Fruit fly (Drosophila melanogaster) whole organism, prepupa: Measurements from ENCODE around the gene AdamTS-B.

ENCODE experiments used
- CG11294 ChIP-seq: fragments of 200-800 bp; sonication (Bioruptor generic); IDR thresholded peaks from 2 replicates; pipeline ENCODE4 v1.3.6; 2022; ENCODE audit warnings: missing biosample characterization, missing genetic modification characterization
- CG15336 ChIP-seq: fragments of 200-800 bp; sonication (Bioruptor generic); IDR thresholded peaks from 2 replicates; pipeline ENCODE4 v1.3.6; 2022; ENCODE audit warnings: missing biosample characterization, missing genetic modification characterization
- CG1621 ChIP-seq: fragments of 200-800 bp; sonication (Bioruptor generic); optimal IDR thresholded peaks from 3 replicates; lab custom pipeline; 2018; ENCODE audit warnings: missing biosample characterization, mild to moderate bottlenecking, missing genetic modification characterization
- CG3032 ChIP-seq: fragments of 200-800 bp; optimal IDR thresholded peaks from 2 replicates; lab custom pipeline; 2019; ENCODE audit warnings: missing biosample characterization, mild to moderate bottlenecking, missing genetic modification characterization, moderate library complexity
- CG31627 ChIP-seq: fragments of 200-800 bp; sonication (Bioruptor generic); optimal IDR thresholded peaks from 3 replicates; lab custom pipeline; 2016; ENCODE audit warnings: missing biosample characterization, missing genetic modification characterization
- CG34406 ChIP-seq: fragments of 200-800 bp; sonication (Bioruptor generic); optimal IDR thresholded peaks from 3 replicates; lab custom pipeline; 2016; ENCODE audit warnings: missing biosample characterization, missing genetic modification characterization
- CG6163 ChIP-seq: fragments of 200-800 bp; sonication (Bioruptor generic); IDR thresholded peaks from 3 replicates; pipeline ENCODE4 v1.3.6; 2022; ENCODE audit warnings: missing biosample characterization, missing genetic modification characterization
- CG6276 ChIP-seq: fragments of 200-800 bp; sonication (Bioruptor generic); optimal IDR thresholded peaks from 2 replicates; lab custom pipeline; 2017; ENCODE audit warnings: missing biosample characterization, mild to moderate bottlenecking, missing genetic modification characterization
- CG6808 ChIP-seq: fragments of 200-800 bp; sonication (Bioruptor generic); optimal IDR thresholded peaks from 3 replicates; lab custom pipeline; 2017; ENCODE audit warnings: missing biosample characterization, missing genetic modification characterization, mild to moderate bottlenecking, moderate library complexity, missing genetic modification reagents
- CG6854 ChIP-seq: fragments of 200-800 bp; sonication (Bioruptor generic); optimal IDR thresholded peaks from 2 replicates; lab custom pipeline; 2017; ENCODE audit warnings: missing biosample characterization, mild to moderate bottlenecking, missing genetic modification characterization
- CG7368 ChIP-seq: fragments of 200-800 bp; sonication (Bioruptor generic); optimal IDR thresholded peaks from 3 replicates; lab custom pipeline; 2016; ENCODE audit warnings: missing biosample characterization, missing genetic modification characterization
- CG8319 ChIP-seq: fragments of 200-800 bp; sonication (Bioruptor generic); optimal IDR thresholded peaks from 3 replicates; lab custom pipeline; 2016; ENCODE audit warnings: missing biosample characterization, missing genetic modification characterization
- CG9139 ChIP-seq: fragments of 200-800 bp; sonication (Bioruptor generic); optimal IDR thresholded peaks from 3 replicates; lab custom pipeline; 2017; ENCODE audit warnings: missing biosample characterization, mild to moderate bottlenecking, missing genetic modification characterization
- Eip75B ChIP-seq: fragments of 200-800 bp; sonication (Bioruptor generic); optimal IDR thresholded peaks from 3 replicates; lab custom pipeline; 2016; ENCODE audit warnings: missing biosample characterization, missing genetic modification characterization
- Eip78C ChIP-seq: fragments of 200-800 bp; sonication (Bioruptor generic); peaks from one replicate; lab custom pipeline; 2016; ENCODE audit warnings: missing biosample characterization, missing genetic modification characterization
- Eip93F ChIP-seq: fragments of 200-800 bp; sonication (Bioruptor generic); optimal IDR thresholded peaks from 2 replicates; lab custom pipeline; 2016; ENCODE audit warnings: missing biosample characterization, mild to moderate bottlenecking, missing genetic modification characterization
- Ets21C ChIP-seq: fragments of 200-800 bp; sonication (Bioruptor generic); optimal IDR thresholded peaks from 3 replicates; lab custom pipeline; 2016; ENCODE audit warnings: missing biosample characterization, missing genetic modification characterization
- Hr38 ChIP-seq: sonication (Bioruptor generic); optimal IDR thresholded peaks from 2 replicates; lab custom pipeline; 2016; ENCODE audit warnings: missing biosample characterization, missing genetic modification characterization
- Hr39 ChIP-seq: fragments of 200-800 bp; sonication (Bioruptor generic); optimal IDR thresholded peaks from 2 replicates; lab custom pipeline; 2016; ENCODE audit warnings: missing biosample characterization, missing genetic modification characterization
- Hr4 ChIP-seq: fragments of 200-800 bp; sonication (Bioruptor generic); optimal IDR thresholded peaks from 3 replicates; lab custom pipeline; 2016; ENCODE audit warnings: missing biosample characterization, missing genetic modification characterization
- Sox102F ChIP-seq: fragments of 200-800 bp; sonication (Bioruptor generic); optimal IDR thresholded peaks from 2 replicates; lab custom pipeline; 2016; ENCODE audit warnings: missing biosample characterization, mild to moderate bottlenecking, missing genetic modification characterization
- Sox14 ChIP-seq: fragments of 200-800 bp; sonication (Bioruptor generic); optimal IDR thresholded peaks from 3 replicates; lab custom pipeline; 2016; ENCODE audit warnings: missing biosample characterization, missing genetic modification characterization
- acj6 ChIP-seq: fragments of 200-800 bp; sonication (Bioruptor generic); optimal IDR thresholded peaks from 3 replicates; lab custom pipeline; 2016; ENCODE audit warnings: missing biosample characterization, missing genetic modification characterization
- cyc ChIP-seq: fragments of 200-800 bp; sonication (Bioruptor generic); optimal IDR thresholded peaks from 3 replicates; lab custom pipeline; 2016; ENCODE audit warnings: missing biosample characterization, missing genetic modification characterization
- dac ChIP-seq: fragments of 200-800 bp; sonication (Bioruptor generic); optimal IDR thresholded peaks from 2 replicates; lab custom pipeline; 2017; ENCODE audit warnings: missing biosample characterization, mild to moderate bottlenecking, missing genetic modification characterization
- dsx ChIP-seq: fragments of 200-800 bp; optimal IDR thresholded peaks from 3 replicates; lab custom pipeline; 2019; ENCODE audit warnings: missing biosample characterization, mild to moderate bottlenecking, missing genetic modification characterization, moderate library complexity; ENCODE audit not compliant: poor library complexity, severe bottlenecking
- eg ChIP-seq: fragments of 200-800 bp; sonication (Bioruptor generic); IDR thresholded peaks from 3 replicates; pipeline ENCODE4 v1.3.6; 2022; ENCODE audit warnings: missing biosample characterization, missing genetic modification characterization
- esn ChIP-seq: fragments of 200-800 bp; sonication (Bioruptor generic); optimal IDR thresholded peaks from 2 replicates; lab custom pipeline; 2016; ENCODE audit warnings: missing biosample characterization, mild to moderate bottlenecking, missing genetic modification characterization, moderate library complexity
- fkh ChIP-seq: fragments of 200-800 bp; sonication (Bioruptor generic); optimal IDR thresholded peaks from 3 replicates; lab custom pipeline; 2017; ENCODE audit warnings: missing biosample characterization, mild to moderate bottlenecking, missing genetic modification characterization, moderate library complexity
- lz ChIP-seq: fragments of 200-800 bp; sonication (Bioruptor generic); optimal IDR thresholded peaks from 3 replicates; lab custom pipeline; 2016; ENCODE audit warnings: missing biosample characterization, missing genetic modification characterization
- salr ChIP-seq, 2 experiments: fragments of 200-800 bp; sonication (Bioruptor generic); optimal IDR thresholded peaks; 3 replicates each; lab custom pipeline; 2016 to 2018; ENCODE audit warnings: missing biosample characterization in 2 of 2, missing genetic modification characterization in 2 of 2, mild to moderate bottlenecking in 1 of 2
- spab ChIP-seq: fragments of 200-800 bp; sonication (Bioruptor generic); optimal IDR thresholded peaks from 2 replicates; lab custom pipeline; 2017; ENCODE audit warnings: missing biosample characterization, mild to moderate bottlenecking, missing genetic modification characterization, missing genetic modification reagents
- ss ChIP-seq, 2 experiments: fragments of 200-800 bp; sonication (Bioruptor generic); optimal IDR thresholded peaks; 2 replicates in 1 of 2; 3 replicates in 1 of 2; lab custom pipeline; 2017 to 2018; ENCODE audit warnings: mild to moderate bottlenecking in 2 of 2, missing biosample characterization in 2 of 2, missing genetic modification characterization in 2 of 2, moderate library complexity in 1 of 2
- svp ChIP-seq: fragments of 200-800 bp; sonication (Bioruptor generic); peaks from one replicate; lab custom pipeline; 2016; ENCODE audit warnings: missing biosample characterization, missing genetic modification characterization
- topi ChIP-seq: fragments of 200-800 bp; sonication (Bioruptor generic); optimal IDR thresholded peaks from 3 replicates; lab custom pipeline; 2016; ENCODE audit warnings: missing biosample characterization, missing genetic modification characterization
- vri ChIP-seq: fragments of 200-800 bp; sonication (Bioruptor generic); optimal IDR thresholded peaks from 3 replicates; lab custom pipeline; 2016; ENCODE audit warnings: missing biosample characterization, mild to moderate bottlenecking, missing genetic modification characterization

The AdamTS-B gene

dm6 chrX:5664222-5664621 is 34.1 kb upstream of the AdamTS-B start:
- TF ChIP-seq CG11294 (GFP tag; lab: Robert Waterston, UW) (no peak), Hr38 (GFP tag; lab: Kevin White, UChicago) (no peak), CG6163 (GFP tag; lab: Robert Waterston, UW) (peak; percentile 29; the same call in 1 of the 3 replicates), Sox102F (GFP tag; lab: Kevin White, UChicago) (no peak), spab (GFP tag; lab: Kevin White, UChicago) (no peak), Hr4 (GFP tag; lab: Kevin White, UChicago) (no peak), CG34406 (no peak), Eip78C (peak; percentile 16)

- TF ChIP-seq CG6808 (GFP tag; lab: Kevin White, UChicago) (peak; percentile 35), CG7368 (no peak), dsx (GFP tag; lab: Kevin White, UChicago) (no peak), Eip75B (no peak), ss (GFP tag; optimal IDR thresholded peaks at IDR 0.05; lab: Kevin White, UChicago) (peak in 1 of 2 experiments; percentile 12), CG8319 (GFP tag; lab: Kevin White, UChicago) (no peak), CG6276 (GFP tag; lab: Kevin White, UChicago) (no peak), topi (GFP tag; lab: Kevin White, UChicago) (no peak), CG3032 (tag; lab: Kevin White, UChicago) (no peak), CG31627 (GFP tag; lab: Kevin White, UChicago) (peak; percentile 4), acj6 (GFP tag; lab: Kevin White, UChicago) (no peak), dac (GFP tag; lab: Kevin White, UChicago) (no peak), salr (GFP tag; optimal IDR thresholded peaks at IDR 0.05; lab: Kevin White, UChicago) (no peak), svp (GFP tag; lab: Kevin White, UChicago) (peak; percentile 17), CG6854 (no peak), esn (GFP tag; lab: Kevin White, UChicago) (peak; percentile 27), lz (GFP tag; lab: Kevin White, UChicago) (no peak), vri (GFP tag; lab: Kevin White, UChicago) (peak; percentile 27), Hr4 (GFP tag; lab: Kevin White, UChicago) (no peak)
Measured at dm6 chrX:5665902-5666301, 32.5 kb upstream of the AdamTS-B start, which contains the start of the genes Sirt4 and CG4119. Gene Sirt4 (minus strand): TSS chrX:5665940. Gene CG4119 (plus strand): TSS chrX:5666052.

dm6 chrX:5671537-5672029 is 26.8 kb upstream of the AdamTS-B start, which contains the start of gene Rab18:
Gene Rab18 (minus strand): TSS chrX:5671812.
- no peak for TF ChIP-seq CG15336 (GFP tag; lab: Robert Waterston, UW)
- TF ChIP-seq CG6808 (GFP tag; lab: Kevin White, UChicago): peak; percentile 17
- TF ChIP-seq Ets21C: peak; percentile 28
- peak; percentile 51 to 57 for TF ChIP-seq ss (GFP tag; optimal IDR thresholded peaks at IDR 0.05; lab: Kevin White, UChicago)
- TF ChIP-seq topi (GFP tag; lab: Kevin White, UChicago): peak; percentile 2
- no peak for TF ChIP-seq CG1621 (tag; lab: Kevin White, UChicago)
- TF ChIP-seq eg: 0 out of 3 replicates have a peak, but pooled peaks have one; percentile 23
- peak; percentile 68 for TF ChIP-seq svp (GFP tag; lab: Kevin White, UChicago)
- TF ChIP-seq CG6163 (GFP tag; lab: Robert Waterston, UW): peak; percentile 26; the same call in 1 of the 3 replicates
- peak; percentile 72 for TF ChIP-seq CG6854
- TF ChIP-seq Hr39 (GFP tag; lab: Kevin White, UChicago): peak; percentile 33
- TF ChIP-seq vri (GFP tag; lab: Kevin White, UChicago): no peak
- TF ChIP-seq esn (GFP tag; lab: Kevin White, UChicago): no peak
- TF ChIP-seq CG6276 (GFP tag; lab: Kevin White, UChicago): no peak
- TF ChIP-seq CG3032 (tag; lab: Kevin White, UChicago): peak; percentile 6
- peak; percentile 52 for TF ChIP-seq CG31627 (GFP tag; lab: Kevin White, UChicago)
- TF ChIP-seq CG9139 (GFP tag; lab: Kevin White, UChicago): peak; percentile 27
- peak; percentile 81 for TF ChIP-seq fkh (GFP tag; lab: Kevin White, UChicago)
- no peak for TF ChIP-seq spab (GFP tag; lab: Kevin White, UChicago)
- peak; percentile 34 for TF ChIP-seq cyc (GFP tag; lab: Kevin White, UChicago)
- peak; percentile 64 for TF ChIP-seq Eip78C
- no peak for TF ChIP-seq CG8319 (GFP tag; lab: Kevin White, UChicago)
- TF ChIP-seq Eip93F (GFP tag; lab: Kevin White, UChicago): no peak
- peak; percentile 25 for TF ChIP-seq lz (GFP tag; lab: Kevin White, UChicago)
- TF ChIP-seq Sox14 (GFP tag; lab: Kevin White, UChicago): peak; percentile 18
- TF ChIP-seq, all 60 proteins: peak for 17
